Worm (Caenorhabditis elegans) whole organism, young adult: ENCODE results near the gene idpc-4.

Experiments
- B0019.2 ChIP-seq: fragments of 200-800 bp; sonication (Bioruptor generic); conservative IDR thresholded peaks from 2 replicates; pipeline ENCODE4 v1.3.6; 2022; ENCODE audit warnings: missing genetic modification reagents, missing genetic modification characterization, missing compliant biosample characterization
- B0261.1 ChIP-seq: sonication (generic microtip); optimal IDR thresholded peaks from 2 replicates; lab custom pipeline; 2016; ENCODE audit warnings: mild to moderate bottlenecking, missing genetic modification characterization, moderate library complexity, missing compliant biosample characterization
- B0336.3 ChIP-seq: fragments of 200-800 bp; sonication (Bioruptor generic); IDR thresholded peaks from 2 replicates; pipeline ENCODE4 v1.3.6; 2022; ENCODE audit warnings: missing genetic modification characterization, missing compliant biosample characterization
- C06A6.2 ChIP-seq: fragments of 200-800 bp; sonication (Bioruptor generic); conservative IDR thresholded peaks from 2 replicates; pipeline ENCODE4 v1.3.6; 2022; ENCODE audit warnings: missing genetic modification characterization, missing compliant biosample characterization
- D2030.7 ChIP-seq: fragments of 200-800 bp; sonication (Bioruptor generic); IDR thresholded peaks from 2 replicates; pipeline ENCODE4 v1.3.6; 2022; ENCODE audit warnings: missing genetic modification reagents, missing genetic modification characterization, missing compliant biosample characterization
- F22D6.2 ChIP-seq: sonication (generic microtip); optimal IDR thresholded peaks from 2 replicates; lab custom pipeline; 2016; ENCODE audit warnings: mild to moderate bottlenecking, missing genetic modification characterization, missing compliant biosample characterization
- F23B12.7 ChIP-seq: sonication (generic microtip); optimal IDR thresholded peaks from 2 replicates; lab custom pipeline; 2017; ENCODE audit warnings: missing genetic modification characterization, mild to moderate bottlenecking, missing compliant biosample characterization, antibody characterized with exemption, moderate library complexity; ENCODE audit not compliant: insufficient read depth
- F33H1.4 ChIP-seq: fragments of 200-800 bp; sonication (Bioruptor generic); IDR thresholded peaks from 2 replicates; pipeline ENCODE4 v1.3.6; 2022; ENCODE audit warnings: missing genetic modification reagents, missing genetic modification characterization, missing compliant biosample characterization
- F39B2.1 ChIP-seq: fragments of 200-800 bp; sonication (Bioruptor generic); IDR thresholded peaks from 2 replicates; pipeline ENCODE4 v1.3.6; 2022; ENCODE audit warnings: missing genetic modification reagents, missing genetic modification characterization, missing compliant biosample characterization
- F57A8.1 ChIP-seq: fragments of 200-800 bp; sonication (Bioruptor generic); optimal IDR thresholded peaks from 2 replicates; lab custom pipeline; 2018; ENCODE audit warnings: mild to moderate bottlenecking, missing genetic modification characterization, moderate library complexity, missing compliant biosample characterization
- F57C9.4 ChIP-seq: sonication (generic microtip); optimal IDR thresholded peaks from 2 replicates; lab custom pipeline; 2017; ENCODE audit warnings: mild to moderate bottlenecking, missing genetic modification characterization, missing compliant biosample characterization
- K11D2.4 ChIP-seq: fragments of 200-800 bp; sonication (Bioruptor generic); IDR thresholded peaks from 2 replicates; pipeline ENCODE4 v1.3.6; 2022; ENCODE audit warnings: missing genetic modification reagents, missing genetic modification characterization, missing compliant biosample characterization
- T26A5.8 ChIP-seq: sonication (generic microtip); optimal IDR thresholded peaks from 2 replicates; lab custom pipeline; 2016; ENCODE audit warnings: missing genetic modification characterization, missing compliant biosample characterization
- Y56A3A.18 ChIP-seq: fragments of 200-800 bp; sonication (Bioruptor generic); IDR thresholded peaks from 2 replicates; pipeline ENCODE4 v1.3.6; 2022; ENCODE audit warnings: missing genetic modification reagents, missing genetic modification characterization, missing compliant biosample characterization
- ama-1 ChIP-seq, 3 experiments: fragments of 150-350 bp in 1 of 3; sonication (generic microtip) in 2 of 3; optimal IDR thresholded peaks; 2 replicates each; lab custom pipeline; 2014 to 2018; ENCODE audit warnings: missing biosample characterization in 2 of 3, missing genetic modification characterization in 2 of 3, missing genetic modification reagents in 2 of 3
- athp-1 ChIP-seq: sonication (generic microtip); optimal IDR thresholded peaks from 2 replicates; lab custom pipeline; 2017; ENCODE audit warnings: mild to moderate bottlenecking, missing genetic modification characterization, missing compliant biosample characterization
- bed-2 ChIP-seq: fragments of 200-800 bp; sonication (Bioruptor generic); IDR thresholded peaks from 2 replicates; pipeline ENCODE4 v1.3.6; 2022; ENCODE audit warnings: missing genetic modification reagents, missing genetic modification characterization, missing compliant biosample characterization
- ccch-3 ChIP-seq: fragments of 200-800 bp; sonication (Bioruptor generic); optimal IDR thresholded peaks from 2 replicates; lab custom pipeline; 2018; ENCODE audit warnings: mild to moderate bottlenecking, missing genetic modification characterization, missing compliant biosample characterization
- cebp-2 ChIP-seq: fragments of 200-800 bp; sonication (Bioruptor generic); IDR thresholded peaks from 2 replicates; pipeline ENCODE4 v1.3.6; 2022; ENCODE audit warnings: missing genetic modification characterization, missing compliant biosample characterization
- ceh-100 ChIP-seq: fragments of 200-800 bp; sonication (Bioruptor generic); IDR thresholded peaks from 2 replicates; pipeline ENCODE4 v1.3.6; 2022; ENCODE audit warnings: missing genetic modification reagents, missing genetic modification characterization, missing compliant biosample characterization
- ceh-40 ChIP-seq: fragments of 200-800 bp; sonication (Bioruptor generic); IDR thresholded peaks from 2 replicates; pipeline ENCODE4 v1.3.6; 2022; ENCODE audit warnings: missing genetic modification characterization, missing compliant biosample characterization
- ceh-91 ChIP-seq: fragments of 200-800 bp; sonication (Bioruptor generic); IDR thresholded peaks from 2 replicates; pipeline ENCODE4 v1.3.6; 2022; ENCODE audit warnings: missing genetic modification reagents, missing genetic modification characterization, missing compliant biosample characterization
- chd-7 ChIP-seq: sonication (generic microtip); optimal IDR thresholded peaks from 2 replicates; lab custom pipeline; 2016; ENCODE audit warnings: mild to moderate bottlenecking, missing genetic modification characterization, moderate library complexity, missing compliant biosample characterization
- dox-1 ChIP-seq: fragments of 200-800 bp; sonication (Bioruptor generic); IDR thresholded peaks from 2 replicates; pipeline ENCODE4 v1.3.6; 2022; ENCODE audit warnings: missing genetic modification reagents, missing genetic modification characterization, missing compliant biosample characterization
- egl-44 ChIP-seq: fragments of 200-800 bp; sonication (Bioruptor generic); IDR thresholded peaks from 2 replicates; pipeline ENCODE4 v1.3.6; 2022; ENCODE audit warnings: missing genetic modification reagents, missing genetic modification characterization, missing compliant biosample characterization
- egrh-3 ChIP-seq: fragments of 200-800 bp; sonication (Bioruptor generic); IDR thresholded peaks from 2 replicates; pipeline ENCODE4 v1.3.6; 2022; ENCODE audit warnings: missing genetic modification reagents, missing genetic modification characterization, missing compliant biosample characterization
- ets-4 ChIP-seq: fragments of 200-800 bp; sonication (Bioruptor generic); optimal IDR thresholded peaks from 2 replicates; lab custom pipeline; 2018; ENCODE audit warnings: mild to moderate bottlenecking, missing genetic modification characterization, missing compliant biosample characterization
- hsf-1 ChIP-seq: fragments of 200-800 bp; sonication (Bioruptor generic); IDR thresholded peaks from 2 replicates; pipeline ENCODE4 v1.3.6; 2022; ENCODE audit warnings: missing genetic modification reagents, missing genetic modification characterization, missing compliant biosample characterization
- lin-40 ChIP-seq: sonication (generic microtip); optimal IDR thresholded peaks from 2 replicates; lab custom pipeline; 2016; ENCODE audit warnings: missing genetic modification characterization, mild to moderate bottlenecking, missing compliant biosample characterization, missing genotype, missing genetic modification reagents
- lsl-1 ChIP-seq: fragments of 200-800 bp; sonication (Bioruptor generic); optimal IDR thresholded peaks from 2 replicates; lab custom pipeline; 2018; ENCODE audit warnings: mild to moderate bottlenecking, missing genetic modification characterization, moderate library complexity, missing compliant biosample characterization
- madf-10 ChIP-seq: sonication (generic microtip); optimal IDR thresholded peaks from 2 replicates; lab custom pipeline; 2016; ENCODE audit warnings: mild to moderate bottlenecking, missing genetic modification characterization, missing compliant biosample characterization
- madf-3 ChIP-seq: fragments of 200-800 bp; sonication (Bioruptor generic); IDR thresholded peaks from 2 replicates; pipeline ENCODE4 v1.3.6; 2022; ENCODE audit warnings: missing genetic modification reagents, missing genetic modification characterization, missing compliant biosample characterization
- mes-4 ChIP-seq: sonication (generic microtip); optimal IDR thresholded peaks from 2 replicates; lab custom pipeline; 2016; ENCODE audit warnings: missing genotype, missing genetic modification characterization, missing compliant biosample characterization
- mxl-1 ChIP-seq: sonication (generic microtip); optimal IDR thresholded peaks from 2 replicates; lab custom pipeline; 2016; ENCODE audit warnings: missing genetic modification characterization, missing compliant biosample characterization
- nfya-1 ChIP-seq: sonication (generic microtip); optimal IDR thresholded peaks from 2 replicates; lab custom pipeline; 2017; ENCODE audit warnings: antibody characterized with exemption, missing compliant biosample characterization, missing genetic modification characterization, borderline replicate concordance; ENCODE audit not compliant: insufficient read depth
- pbrm-1 ChIP-seq: fragments of 200-800 bp; sonication (Bioruptor generic); IDR thresholded peaks from 2 replicates; pipeline ENCODE4 v1.3.6; 2022; ENCODE audit warnings: missing genetic modification reagents, missing genetic modification characterization, missing compliant biosample characterization
- rcor-1 ChIP-seq: fragments of 200-800 bp; sonication (Bioruptor generic); IDR thresholded peaks from 2 replicates; pipeline ENCODE4 v1.3.6; 2022; ENCODE audit warnings: missing genetic modification reagents, missing genetic modification characterization, missing compliant biosample characterization
- snpc-1.1 ChIP-seq: sonication (generic microtip); optimal IDR thresholded peaks from 2 replicates; lab custom pipeline; 2017; ENCODE audit warnings: missing genetic modification characterization, mild to moderate bottlenecking, missing compliant biosample characterization, antibody characterized with exemption, moderate library complexity, missing genotype, missing genetic modification reagents; ENCODE audit not compliant: insufficient read depth
- snpc-1.3 ChIP-seq: sonication (generic microtip); optimal IDR thresholded peaks from 2 replicates; lab custom pipeline; 2017; ENCODE audit warnings: missing genetic modification characterization, mild to moderate bottlenecking, missing compliant biosample characterization, antibody characterized with exemption, moderate library complexity, missing genotype, missing genetic modification reagents; ENCODE audit not compliant: insufficient read depth
- somi-1 ChIP-seq: fragments of 200-800 bp; sonication (Bioruptor generic); optimal IDR thresholded peaks from 2 replicates; lab custom pipeline; 2018; ENCODE audit warnings: mild to moderate bottlenecking, missing genetic modification characterization, missing compliant biosample characterization
- tbx-9 ChIP-seq: sonication (generic microtip); optimal IDR thresholded peaks from 2 replicates; lab custom pipeline; 2016; ENCODE audit warnings: borderline replicate concordance, missing genetic modification characterization, inconsistent platforms, missing compliant biosample characterization
- tlf-1 ChIP-seq: fragments of 200-800 bp; sonication (Bioruptor generic); optimal IDR thresholded peaks from 2 replicates; lab custom pipeline; 2018; ENCODE audit warnings: mild to moderate bottlenecking, missing genetic modification characterization, missing compliant biosample characterization
- zfh-2 ChIP-seq: fragments of 200-800 bp; sonication (Bioruptor generic); conservative IDR thresholded peaks from 2 replicates; pipeline ENCODE4 v1.3.6; 2022; ENCODE audit warnings: missing genetic modification reagents, missing genetic modification characterization, missing compliant biosample characterization
- zim-3 ChIP-seq: sonication (generic microtip); optimal IDR thresholded peaks from 2 replicates; lab custom pipeline; 2017; ENCODE audit warnings: mild to moderate bottlenecking, missing genetic modification characterization, moderate library complexity, missing compliant biosample characterization
- ztf-22 ChIP-seq: fragments of 200-800 bp; sonication (Bioruptor generic); optimal IDR thresholded peaks from 2 replicates; lab custom pipeline; 2018; ENCODE audit warnings: mild to moderate bottlenecking, missing genetic modification characterization, moderate library complexity, missing compliant biosample characterization

Gene idpc-4

DNA sequence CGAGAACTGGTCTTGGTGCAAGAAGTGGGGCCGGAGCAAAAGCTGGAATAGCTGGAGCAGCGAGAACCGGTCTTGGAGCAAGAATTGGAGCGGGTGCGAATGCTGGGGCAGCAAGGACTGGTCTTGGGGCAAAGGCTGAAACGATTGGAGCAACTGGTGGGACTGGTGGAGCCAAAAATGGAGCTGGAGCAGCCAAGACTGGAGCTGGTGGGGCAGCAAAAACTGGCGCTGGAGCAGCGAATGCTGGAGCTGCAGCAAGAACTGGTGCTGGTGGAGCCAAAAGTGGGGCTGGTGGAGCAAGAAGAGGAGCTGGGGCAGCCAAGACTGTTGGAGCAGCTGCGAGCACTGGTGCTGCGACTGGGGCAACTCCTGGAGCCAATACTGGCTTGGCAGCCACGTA is 3.4 kb downstream of the idpc-4 start:
- TF ChIP-seq chd-7 = peak; percentile 52
- no peak for TF ChIP-seq rcor-1 (GFP tag; lab: Robert Waterston, UW)
- no peak for TF ChIP-seq F57A8.1 (GFP tag; lab: Kevin White, UChicago)
- TF ChIP-seq zfh-2 (GFP tag; lab: Robert Waterston, UW) = peak; percentile 90
- peak; percentile 83 for TF ChIP-seq egrh-3 (GFP tag; lab: Robert Waterston, UW)
- no peak for TF ChIP-seq F22D6.2 (tag; lab: Kevin White, UChicago)
- TF ChIP-seq ztf-22 = no peak
- TF ChIP-seq F57C9.4 = no peak
- TF ChIP-seq ets-4 (GFP tag; lab: Kevin White, UChicago) = no peak
- TF ChIP-seq dox-1 (GFP tag; lab: Robert Waterston, UW) = peak; percentile 42; the same call in 1 of the 2 replicates
- TF ChIP-seq madf-10 = no peak
- TF ChIP-seq B0336.3 (GFP tag; lab: Robert Waterston, UW) = no peak

DNA sequence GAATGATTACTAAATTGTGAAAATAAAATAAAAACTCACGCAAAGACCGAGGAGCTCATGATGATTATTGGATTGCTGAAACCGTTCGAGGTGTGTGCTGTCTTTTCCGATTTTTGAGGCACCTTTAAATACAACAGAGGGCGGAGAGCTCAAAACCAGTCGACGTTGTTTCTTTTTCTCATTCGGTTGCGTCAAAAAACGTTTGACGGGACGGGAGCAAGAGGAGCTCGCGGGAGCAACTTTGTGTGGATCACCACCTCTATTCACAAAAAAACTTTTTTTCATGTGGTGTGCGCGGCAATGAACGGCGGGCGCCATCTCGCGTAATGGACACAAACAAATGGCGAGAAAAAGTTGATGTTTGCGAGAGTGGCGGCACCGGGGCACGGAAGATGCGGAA is 3.9 kb downstream of the idpc-4 start, which contains the start of gene idpc-3:
Gene idpc-3 (minus strand): TSS at position 101 of the 400 bp plus-strand sequence.
- TF ChIP-seq bed-2 (GFP tag; lab: Robert Waterston, UW) = no peak
- TF ChIP-seq madf-10 = no peak
- no peak for TF ChIP-seq egl-44
- TF ChIP-seq tlf-1 (GFP tag; lab: Kevin White, UChicago) = no peak
- no peak for TF ChIP-seq ceh-40
- no peak for TF ChIP-seq F23B12.7 (tag; lab: Kevin White, UChicago)
- no peak for TF ChIP-seq F39B2.1 (GFP tag; lab: Robert Waterston, UW)
- no peak for TF ChIP-seq mes-4 (tag; lab: Kevin White, UChicago)

DNA sequence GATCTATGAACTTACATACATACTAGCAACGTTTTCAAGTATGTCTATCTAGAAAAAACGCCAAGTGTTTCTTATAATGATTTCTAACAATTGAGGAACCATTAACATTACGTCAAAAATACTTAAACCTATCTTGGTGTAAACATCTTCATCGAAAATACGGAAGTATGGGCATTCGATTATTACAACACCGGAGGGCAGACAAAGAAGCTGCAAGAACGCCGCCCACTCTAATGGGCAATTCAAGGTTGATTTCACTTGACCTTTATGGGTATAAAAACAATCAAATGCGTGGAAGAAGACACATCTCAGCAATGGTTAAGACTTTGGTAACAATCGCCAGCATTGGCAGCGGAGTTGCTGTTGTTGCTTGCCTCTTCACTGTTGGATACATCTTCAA is 4.4 kb downstream of the idpc-4 start, which contains the start of gene col-146:
Gene col-146 (plus strand): TSS at position 301 of the 400 bp plus-strand sequence.
- no peak for TF ChIP-seq nfya-1 (tag; lab: Kevin White, UChicago)
- TF ChIP-seq cebp-2 (GFP tag; lab: Robert Waterston, UW) = no peak
- TF ChIP-seq bed-2 (GFP tag; lab: Robert Waterston, UW) = no peak
- TF ChIP-seq pbrm-1 = no peak
- TF ChIP-seq zim-3 (tag; lab: Kevin White, UChicago) = no peak
- TF ChIP-seq snpc-1.1 (tag; lab: Kevin White, UChicago) = no peak
- no peak for TF ChIP-seq chd-7
- no peak for TF ChIP-seq C06A6.2 (GFP tag; lab: Robert Waterston, UW)
- no peak for TF ChIP-seq snpc-1.3 (tag; lab: Kevin White, UChicago)
- TF ChIP-seq K11D2.4 (GFP tag; lab: Robert Waterston, UW) = no peak
- TF ChIP-seq ama-1 (optimal IDR thresholded peaks at IDR 0.05; lab: Kevin White, UChicago) = no peak
- TF ChIP-seq ama-1 (GFP tag; optimal IDR thresholded peaks at IDR 0.05; lab: Kevin White, UChicago) = no peak
- no peak for TF ChIP-seq madf-3
- TF ChIP-seq lin-40 (tag; lab: Kevin White, UChicago) = no peak
- no peak for TF ChIP-seq hsf-1 (GFP tag; lab: Robert Waterston, UW)
- no peak for TF ChIP-seq somi-1 (GFP tag; lab: Kevin White, UChicago)
- TF ChIP-seq mxl-1 = no peak

DNA sequence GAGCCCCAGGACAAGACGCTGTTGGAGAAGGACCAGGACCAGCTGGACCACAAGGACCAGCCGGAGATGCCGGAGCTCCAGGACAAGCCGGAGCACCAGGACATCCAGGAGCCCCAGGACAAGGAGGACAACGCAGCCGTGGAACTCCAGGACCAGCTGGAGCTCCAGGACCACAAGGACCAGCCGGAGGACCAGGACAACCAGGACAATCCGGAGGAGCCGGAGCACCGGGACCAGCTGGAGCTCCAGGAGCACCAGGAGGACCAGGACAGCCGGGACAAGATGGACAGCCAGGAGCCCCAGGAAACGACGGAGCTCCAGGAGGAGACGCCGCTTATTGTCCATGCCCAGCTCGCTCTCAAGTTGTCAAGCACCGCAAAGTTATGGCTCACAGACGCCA is 5.3 kb downstream of the idpc-4 start:
- TF ChIP-seq T26A5.8 (tag; lab: Kevin White, UChicago) = no peak
- no peak for TF ChIP-seq tbx-9 (tag; lab: Kevin White, UChicago)
- TF ChIP-seq B0336.3 (GFP tag; lab: Robert Waterston, UW) = no peak
- no peak for TF ChIP-seq Y56A3A.18 (GFP tag; lab: Robert Waterston, UW)
- TF ChIP-seq egrh-3 (GFP tag; lab: Robert Waterston, UW) = peak; percentile 97
- no peak for TF ChIP-seq B0019.2 (GFP tag; lab: Robert Waterston, UW)
- no peak for TF ChIP-seq ccch-3 (GFP tag; lab: Kevin White, UChicago)
- TF ChIP-seq ceh-91 (GFP tag; lab: Robert Waterston, UW) = no peak
- TF ChIP-seq ceh-100 = no peak
- no peak for TF ChIP-seq D2030.7 (GFP tag; lab: Robert Waterston, UW)
- TF ChIP-seq athp-1 (tag; lab: Kevin White, UChicago) = no peak
- no peak for TF ChIP-seq B0261.1 (tag; lab: Kevin White, UChicago)
- no peak for TF ChIP-seq lsl-1 (GFP tag; lab: Kevin White, UChicago)
- no peak for TF ChIP-seq mxl-1
- TF ChIP-seq dox-1 (GFP tag; lab: Robert Waterston, UW) = peak; percentile 34; the same call in 1 of the 2 replicates
- no peak for TF ChIP-seq F33H1.4
